Fruit fly (Drosophila melanogaster) whole organism, wandering third instar larva: ENCODE results near the gene CG43759.

Experiments used
- CrebA ChIP-seq: fragments of 200-800 bp; sonication (Bioruptor generic); optimal IDR thresholded peaks from 2 replicates; lab custom pipeline; 2016; ENCODE audit warnings: missing biosample characterization, mild to moderate bottlenecking, missing genetic modification characterization, borderline replicate concordance
- Dfd ChIP-seq: fragments of >200 bp; optimal IDR thresholded peaks from 2 replicates; lab custom pipeline; 2017; ENCODE audit warnings: missing biosample characterization, missing genetic modification characterization
- Sp1 ChIP-seq: fragments of 200-800 bp; sonication (Bioruptor generic); optimal IDR thresholded peaks from 3 replicates; lab custom pipeline; 2019; ENCODE audit warnings: missing biosample characterization, mild to moderate bottlenecking, missing genetic modification characterization, moderate library complexity
- dsf ChIP-seq: sonication (Bioruptor generic); optimal IDR thresholded peaks from 2 replicates; lab custom pipeline; 2016; ENCODE audit warnings: missing biosample characterization, missing genetic modification characterization, borderline replicate concordance
- fru ChIP-seq: fragments of 200-800 bp; sonication (Bioruptor generic); optimal IDR thresholded peaks from 3 replicates; lab custom pipeline; 2016; ENCODE audit warnings: missing biosample characterization, mild to moderate bottlenecking, missing genetic modification characterization
- h ChIP-seq: fragments of 200-800 bp; sonication (Bioruptor generic); optimal IDR thresholded peaks from 3 replicates; lab custom pipeline; 2016; ENCODE audit warnings: missing biosample characterization, mild to moderate bottlenecking, missing genetic modification characterization
- pan ChIP-seq: fragments of >200 bp; optimal IDR thresholded peaks from 2 replicates; lab custom pipeline; 2017
- psq ChIP-seq: fragments of 200-800 bp; sonication (Bioruptor generic); optimal IDR thresholded peaks from 3 replicates; lab custom pipeline; 2017; ENCODE audit warnings: missing biosample characterization, mild to moderate bottlenecking, missing genetic modification characterization, moderate library complexity
- sage ChIP-seq: fragments of 200-800 bp; sonication (Bioruptor generic); optimal IDR thresholded peaks from 2 replicates; lab custom pipeline; 2016; ENCODE audit warnings: missing biosample characterization, mild to moderate bottlenecking, missing genetic modification characterization
- usp ChIP-seq: fragments of >200 bp; optimal IDR thresholded peaks from 2 replicates; lab custom pipeline; 2017; ENCODE audit warnings: missing biosample characterization, missing genetic modification characterization

DNA sequence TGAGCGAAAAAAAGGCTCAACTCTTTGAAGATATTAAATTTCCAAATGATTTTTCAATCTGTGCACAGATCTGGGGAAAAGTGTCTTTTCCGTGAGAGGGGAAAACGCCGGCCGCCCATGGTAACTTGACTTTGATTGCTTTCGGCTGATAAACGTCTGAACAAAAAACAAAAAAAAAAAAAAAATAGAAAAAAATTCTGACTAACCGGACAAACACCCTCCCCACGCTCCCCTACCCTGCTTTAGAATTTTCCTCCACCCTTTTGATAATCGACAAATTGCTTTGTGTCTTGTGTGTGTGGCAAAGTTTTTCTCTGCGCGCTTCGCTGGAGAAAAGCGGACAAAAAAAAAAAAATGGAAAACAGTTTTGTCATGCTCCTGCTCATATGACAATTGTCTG is 3.3 kb downstream of the CG43759 start:
- TF ChIP-seq pan (lab: Kevin White, UChicago) (no peak), h (GFP tag; lab: Kevin White, UChicago) (no peak), dsf (no peak), psq (GFP tag; lab: Kevin White, UChicago) (no peak), Dfd (no peak), fru (GFP tag; lab: Kevin White, UChicago) (no peak), Sp1 (no peak), usp (GFP tag; lab: Kevin White, UChicago) (no peak), CrebA (GFP tag; lab: Kevin White, UChicago) (no peak), sage (GFP tag; lab: Kevin White, UChicago) (no peak)
